Worm (Caenorhabditis elegans): ENCODE measurements around the gene F35B12.9.

Gene F35B12.9

DNA sequence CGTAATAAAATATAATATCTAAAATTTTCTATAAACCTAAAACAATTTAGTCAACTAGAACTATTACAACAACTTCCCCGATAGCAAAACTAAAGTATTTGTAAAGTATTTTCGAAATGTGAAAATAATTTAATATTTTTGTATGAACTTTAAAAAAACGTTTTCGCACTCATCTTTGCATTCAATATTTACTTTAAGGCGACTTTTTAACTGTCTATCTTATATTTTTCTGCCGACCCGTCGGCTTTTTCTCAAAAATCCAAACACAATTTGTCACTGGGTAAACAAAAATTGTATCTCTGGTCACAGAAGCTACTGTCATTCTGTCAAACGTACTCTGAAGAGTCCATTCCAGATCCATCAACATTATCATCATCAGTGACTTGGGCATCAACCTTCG is 4.3 kb downstream of the F35B12.9 start:
- TF ChIP-seq tbx-37 (GFP tag; conservative IDR thresholded peaks at IDR 0.05) (no peak), hnd-1 (tag; optimal IDR thresholded peaks at IDR 0.05) (no peak), ceh-13 (GFP tag; optimal IDR thresholded peaks at IDR 0.05) (no peak), ama-1 (optimal IDR thresholded peaks at IDR 0.05) (no peak), F13C5.2 (tag; optimal IDR thresholded peaks at IDR 0.05) (no peak), ceh-36 (tag; optimal IDR thresholded peaks at IDR 0.05) (no peak)

DNA sequence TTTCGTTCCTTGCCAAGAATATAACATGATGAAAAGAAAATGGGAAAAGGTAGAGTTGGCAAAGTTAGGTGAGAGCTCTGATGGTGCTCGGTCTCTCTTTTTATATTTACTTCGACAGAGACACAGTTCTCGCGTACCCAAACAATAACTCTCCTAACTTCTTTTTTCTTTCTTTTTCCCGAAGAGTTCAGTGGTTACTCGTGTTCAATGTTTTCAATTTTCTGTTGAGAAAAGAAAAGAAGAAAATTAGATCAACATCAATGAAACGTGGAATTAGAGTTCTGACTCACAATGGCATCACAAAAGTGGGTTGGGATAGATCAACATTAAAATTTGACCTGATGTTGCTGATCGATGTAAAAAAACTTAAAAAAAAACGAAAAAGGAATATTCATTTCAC is 5.5 kb downstream of the F35B12.9 start, which contains the start of gene idpp-16:
Gene idpp-16, minus strand, starts transcription at position 101 of the 400 bp plus-strand sequence.
- TF ChIP-seq hmg-4 (GFP tag; optimal IDR thresholded peaks at IDR 0.05) (no peak), tbx-37 (GFP tag; conservative IDR thresholded peaks at IDR 0.05) (no peak), ceh-36 (tag; optimal IDR thresholded peaks at IDR 0.05) (no peak), aly-1 (tag; optimal IDR thresholded peaks at IDR 0.05) (no peak), ets-7 (tag; optimal IDR thresholded peaks at IDR 0.05) (no peak), hnd-1 (tag; optimal IDR thresholded peaks at IDR 0.05) (no peak), tbx-11 (GFP tag; IDR thresholded peaks at IDR 0.05) (no peak), pes-1 (GFP tag; IDR thresholded peaks at IDR 0.05) (no peak), ceh-13 (GFP tag; optimal IDR thresholded peaks at IDR 0.05) (no peak), flt-1 (GFP tag; IDR thresholded peaks at IDR 0.05) (no peak), scrt-1 (GFP tag; IDR thresholded peaks at IDR 0.05) (no peak), sea-1 (GFP tag; conservative IDR thresholded peaks at IDR 0.05) (no peak), ama-1 (optimal IDR thresholded peaks at IDR 0.05) (no peak), F13C5.2 (tag; optimal IDR thresholded peaks at IDR 0.05) (no peak), tra-4 (tag; optimal IDR thresholded peaks at IDR 0.05) (no peak), B0310.2 (tag; optimal IDR thresholded peaks at IDR 0.05) (no peak), hmbx-1 (tag; optimal IDR thresholded peaks at IDR 0.05) (no peak)

DNA sequence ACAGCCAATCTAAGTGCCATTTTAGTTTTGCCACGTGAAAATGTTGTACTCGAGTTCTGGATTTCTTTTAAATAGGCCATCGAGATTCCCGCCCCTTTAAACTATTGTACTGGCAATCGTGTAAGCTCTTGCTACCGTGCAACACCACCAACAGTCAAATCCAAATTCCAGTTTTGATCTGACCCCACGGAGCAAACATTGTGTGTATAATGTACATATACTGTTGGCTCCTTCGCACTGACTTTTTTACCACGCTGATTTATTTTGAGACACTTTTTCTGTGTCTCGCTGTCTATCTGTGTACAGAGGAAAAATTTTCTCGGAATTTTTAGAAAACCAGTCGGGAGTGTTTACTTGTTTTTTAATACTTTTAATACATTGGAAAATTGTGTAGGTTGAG is 9.1 kb downstream of the F35B12.9 start, which contains the start of gene piit-1:
Gene piit-1, minus strand, starts transcription at position 101 of the 400 bp plus-strand sequence.
- TF ChIP-seq hnd-1 (tag; optimal IDR thresholded peaks at IDR 0.05) (no peak), flt-1 (GFP tag; IDR thresholded peaks at IDR 0.05) (no peak), F13C5.2 (tag; optimal IDR thresholded peaks at IDR 0.05) (no peak), sea-1 (GFP tag; conservative IDR thresholded peaks at IDR 0.05) (no peak), ceh-13 (GFP tag; optimal IDR thresholded peaks at IDR 0.05) (no peak)

DNA sequence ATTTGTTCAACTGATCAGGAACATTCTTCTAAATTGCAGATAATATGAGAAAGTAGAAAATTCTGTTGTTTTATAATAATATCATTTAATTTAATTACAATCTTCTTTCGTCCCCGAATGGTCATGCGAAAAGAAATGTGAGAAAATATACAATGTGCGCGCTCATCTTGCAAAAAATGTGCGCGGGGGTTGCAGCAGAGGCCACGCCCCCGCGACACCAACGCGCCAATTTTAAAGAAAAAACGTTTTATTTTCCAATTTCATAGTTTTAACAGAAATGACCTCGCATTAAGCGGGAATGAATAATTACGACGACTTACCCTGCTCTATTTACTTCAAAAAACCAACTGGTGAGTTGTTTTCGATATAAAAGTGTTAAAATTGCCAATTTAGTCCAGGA is 9.5 kb downstream of the F35B12.9 start, which contains the start of gene sas-5:
Gene sas-5, plus strand, starts transcription at position 257 of the 400 bp plus-strand sequence.
- TF ChIP-seq ama-1 (optimal IDR thresholded peaks at IDR 0.05) (no peak), F13C5.2 (tag; optimal IDR thresholded peaks at IDR 0.05) (peak; percentile 92), pes-1 (GFP tag; IDR thresholded peaks at IDR 0.05) (peak; percentile 88), ceh-13 (GFP tag; optimal IDR thresholded peaks at IDR 0.05) (peak; percentile 57), hnd-1 (tag; optimal IDR thresholded peaks at IDR 0.05) (peak; percentile 65), aly-1 (tag; optimal IDR thresholded peaks at IDR 0.05) (peak; percentile 54), hmbx-1 (tag; optimal IDR thresholded peaks at IDR 0.05) (peak; percentile 8), tbx-11 (GFP tag; IDR thresholded peaks at IDR 0.05) (peak; percentile 73), B0310.2 (tag; optimal IDR thresholded peaks at IDR 0.05) (peak; percentile 64), hmg-4 (GFP tag; optimal IDR thresholded peaks at IDR 0.05) (peak; percentile 81), sea-1 (GFP tag; conservative IDR thresholded peaks at IDR 0.05) (peak; percentile 83), tbx-37 (GFP tag; conservative IDR thresholded peaks at IDR 0.05) (peak; percentile 82), tra-4 (tag; optimal IDR thresholded peaks at IDR 0.05) (peak; percentile 59), scrt-1 (GFP tag; IDR thresholded peaks at IDR 0.05) (no peak; the same call in 1 of the 2 replicates), ets-7 (tag; optimal IDR thresholded peaks at IDR 0.05) (peak; percentile 38), ceh-36 (tag; optimal IDR thresholded peaks at IDR 0.05) (peak; percentile 51), flt-1 (GFP tag; IDR thresholded peaks at IDR 0.05) (no peak; the same call in 1 of the 2 replicates)

DNA sequence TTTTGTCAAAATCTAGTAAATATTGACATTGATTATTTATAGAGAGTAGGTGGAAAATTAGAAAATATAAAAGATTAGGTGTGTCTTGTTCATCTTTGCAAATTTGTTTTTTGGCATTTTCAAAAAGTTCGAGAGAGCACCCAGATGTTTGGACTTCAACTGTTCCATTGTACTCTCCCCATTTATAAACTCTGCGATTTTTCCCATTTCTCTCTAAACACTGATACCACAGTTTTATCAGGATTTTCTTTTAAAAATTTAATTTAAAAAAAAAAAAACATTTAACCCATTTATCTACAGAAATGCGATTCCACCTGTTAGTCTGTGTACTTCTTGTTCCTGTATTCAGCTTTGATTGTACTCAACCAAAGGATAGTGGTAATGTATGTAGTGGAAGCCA is 12.0 kb downstream of the F35B12.9 start, which contains the start of gene tag-290:
Gene tag-290, plus strand, starts transcription at position 301 of the 400 bp plus-strand sequence.
- TF ChIP-seq ets-7 (tag; optimal IDR thresholded peaks at IDR 0.05) (no peak), flt-1 (GFP tag; IDR thresholded peaks at IDR 0.05) (no peak), scrt-1 (GFP tag; IDR thresholded peaks at IDR 0.05) (no peak), ama-1 (optimal IDR thresholded peaks at IDR 0.05) (no peak), ceh-36 (tag; optimal IDR thresholded peaks at IDR 0.05) (no peak), tra-4 (tag; optimal IDR thresholded peaks at IDR 0.05) (no peak), tbx-37 (GFP tag; conservative IDR thresholded peaks at IDR 0.05) (no peak), B0310.2 (tag; optimal IDR thresholded peaks at IDR 0.05) (no peak), hmbx-1 (tag; optimal IDR thresholded peaks at IDR 0.05) (no peak)

DNA sequence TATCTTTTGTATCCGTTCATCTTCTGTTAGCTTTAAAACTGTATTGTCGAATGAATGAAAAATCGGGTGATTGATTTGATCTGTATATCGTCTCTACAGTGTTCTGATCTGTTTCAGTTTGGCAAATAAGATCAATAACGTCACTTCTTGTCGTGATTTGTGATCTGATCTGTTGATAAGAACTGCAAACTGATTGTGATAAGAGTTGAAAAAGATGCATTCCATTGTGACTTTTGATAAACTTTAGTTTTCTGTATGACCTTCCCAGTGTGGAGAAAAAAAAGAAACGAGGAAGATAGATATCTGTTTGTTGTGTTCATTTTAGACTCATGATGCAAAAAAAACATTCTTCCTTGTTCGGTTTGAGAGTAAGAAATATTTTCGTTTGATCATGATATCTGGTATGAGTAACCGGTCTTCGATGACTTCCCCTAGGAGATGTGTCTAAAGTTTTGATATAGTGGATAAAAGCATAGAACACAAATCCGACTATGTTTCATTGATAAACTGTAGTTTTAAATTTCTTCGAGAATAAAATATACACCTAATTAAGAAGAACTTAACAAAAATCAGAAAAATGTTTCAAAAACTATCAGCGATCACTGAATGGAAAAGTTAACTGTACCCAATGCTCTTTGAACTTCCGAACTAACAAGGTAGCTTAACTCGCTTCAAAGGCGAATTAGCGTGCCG is 14.0 kb downstream of the F35B12.9 start:
- TF ChIP-seq ets-7 (tag; optimal IDR thresholded peaks at IDR 0.05) (no peak), F13C5.2 (tag; optimal IDR thresholded peaks at IDR 0.05) (no peak), ceh-36 (tag; optimal IDR thresholded peaks at IDR 0.05) (no peak), hmbx-1 (tag; optimal IDR thresholded peaks at IDR 0.05) (no peak), aly-1 (tag; optimal IDR thresholded peaks at IDR 0.05) (no peak), sea-1 (GFP tag; conservative IDR thresholded peaks at IDR 0.05) (no peak), hnd-1 (tag; optimal IDR thresholded peaks at IDR 0.05) (no peak), tra-4 (tag; optimal IDR thresholded peaks at IDR 0.05) (no peak), tbx-37 (GFP tag; conservative IDR thresholded peaks at IDR 0.05) (no peak), hmg-4 (GFP tag; optimal IDR thresholded peaks at IDR 0.05) (no peak), ceh-13 (GFP tag; optimal IDR thresholded peaks at IDR 0.05) (no peak), flt-1 (GFP tag; IDR thresholded peaks at IDR 0.05) (no peak), B0310.2 (tag; optimal IDR thresholded peaks at IDR 0.05) (no peak), tbx-11 (GFP tag; IDR thresholded peaks at IDR 0.05) (no peak), ama-1 (optimal IDR thresholded peaks at IDR 0.05) (no peak), scrt-1 (GFP tag; IDR thresholded peaks at IDR 0.05) (no peak), pes-1 (GFP tag; IDR thresholded peaks at IDR 0.05) (no peak)
